Fruit fly (Drosophila melanogaster): ENCODE data around the gene CG13001.

CG13001 gene

dm6 chrX:16930465-16931286, 12.0 kb downstream of the CG13001 start (continued):
- no peak for TF ChIP-seq Abd-B (GFP tag; optimal IDR thresholded peaks at IDR 0.05)

- TF ChIP-seq usp (GFP tag; optimal IDR thresholded peaks at IDR 0.05) (no peak), ey (GFP tag; optimal IDR thresholded peaks at IDR 0.05) (no peak), Hr83 (GFP tag; optimal IDR thresholded peaks at IDR 0.05; ENCODE audit: poor library complexity, severe bottlenecking) (no peak), Mio (GFP tag; optimal IDR thresholded peaks at IDR 0.05) (no peak), HLH106 (tag; optimal IDR thresholded peaks at IDR 0.05) (no peak), Hnf4 (GFP tag; optimal IDR thresholded peaks at IDR 0.05) (no peak), Abd-B (GFP tag; optimal IDR thresholded peaks at IDR 0.05) (no peak)
These were observed 15.9 kb downstream of the CG13001 start for dm6 chrX:16926726-16927125.

dm6 chrX:16924069-16924721, 18.5 kb downstream of the CG13001 start:
- TF ChIP-seq tai (GFP tag; optimal IDR thresholded peaks at IDR 0.05) (no peak), fru (GFP tag; optimal IDR thresholded peaks at IDR 0.05) (peak; percentile 6), h (GFP tag; optimal IDR thresholded peaks at IDR 0.05) (peak; percentile 83), Rel (GFP tag; optimal IDR thresholded peaks at IDR 0.05) (no peak), Rel (tag; optimal IDR thresholded peaks at IDR 0.05) (peak; percentile 28), foxo (GFP tag; optimal IDR thresholded peaks at IDR 0.05) (peak in 1 of 2 experiments; percentile 10), HLH106 (tag; optimal IDR thresholded peaks at IDR 0.05) (peak; percentile 31)

dm6 chrX:16923503-16923902, 19.2 kb downstream of the CG13001 start:
- TF ChIP-seq foxo (GFP tag; optimal IDR thresholded peaks at IDR 0.05) = no peak
- TF ChIP-seq Rel (GFP tag; optimal IDR thresholded peaks at IDR 0.05) = no peak
- no peak for TF ChIP-seq Rel (tag; optimal IDR thresholded peaks at IDR 0.05)
- TF ChIP-seq rgr (GFP tag; optimal IDR thresholded peaks at IDR 0.05) = peak; percentile 23
- TF ChIP-seq ey (GFP tag; optimal IDR thresholded peaks at IDR 0.05) = peak; percentile 1
- no peak for TF ChIP-seq dl (GFP tag; optimal IDR thresholded peaks at IDR 0.05; ENCODE audit: insufficient read depth in 1 of 2, partially characterized antibody in 2 of 2)
- TF ChIP-seq CrebA (GFP tag; optimal IDR thresholded peaks at IDR 0.05; ENCODE audit: borderline replicate concordance) = no peak
- no peak for TF ChIP-seq Vsx2 (GFP tag; optimal IDR thresholded peaks at IDR 0.05; ENCODE audit: partially characterized antibody)
- no peak for TF ChIP-seq CG9705 (GFP tag; optimal IDR thresholded peaks at IDR 0.05)
- no peak for TF ChIP-seq usp (GFP tag; optimal IDR thresholded peaks at IDR 0.05)
- TF ChIP-seq tai (GFP tag; optimal IDR thresholded peaks at IDR 0.05) = no peak
- peak; percentile 15 for TF ChIP-seq h (GFP tag; optimal IDR thresholded peaks at IDR 0.05)
- no peak for TF ChIP-seq br (GFP tag; optimal IDR thresholded peaks at IDR 0.05)
- no peak for TF ChIP-seq fru (GFP tag; optimal IDR thresholded peaks at IDR 0.05)
- no peak for TF ChIP-seq Mio (GFP tag; optimal IDR thresholded peaks at IDR 0.05)
- no peak for TF ChIP-seq Hr83 (GFP tag; optimal IDR thresholded peaks at IDR 0.05; ENCODE audit: poor library complexity, severe bottlenecking)
- no peak for TF ChIP-seq CG32264 (GFP tag; optimal IDR thresholded peaks at IDR 0.05)
- TF ChIP-seq OdsH (GFP tag; optimal IDR thresholded peaks at IDR 0.05) = peak; percentile 6
- no peak for TF ChIP-seq N (GFP tag; optimal IDR thresholded peaks at IDR 0.05)
- no peak for TF ChIP-seq jim (GFP tag; optimal IDR thresholded peaks at IDR 0.05)
- TF ChIP-seq psq (GFP tag; optimal IDR thresholded peaks at IDR 0.05) = peak; percentile 6
- TF ChIP-seq dmrt93B (GFP tag; optimal IDR thresholded peaks at IDR 0.05) = no peak
- TF ChIP-seq HLH106 (tag; optimal IDR thresholded peaks at IDR 0.05) = no peak
- no peak for TF ChIP-seq Sp1 (GFP tag; optimal IDR thresholded peaks at IDR 0.05)
- no peak for TF ChIP-seq dsf (GFP tag; optimal IDR thresholded peaks at IDR 0.05; ENCODE audit: borderline replicate concordance)
- TF ChIP-seq Jra (GFP tag; optimal IDR thresholded peaks at IDR 0.05) = no peak

- TF ChIP-seq tai (GFP tag; optimal IDR thresholded peaks at IDR 0.05) (no peak), brk (GFP tag; optimal IDR thresholded peaks at IDR 0.05) (no peak)
These were observed 20.0 kb downstream of the CG13001 start for dm6 chrX:16922626-16923025.
